Fruit fly (Drosophila melanogaster) whole organism, prepupa: ENCODE measurements around the gene CG3168.

Experiments used
- Blimp-1 ChIP-seq: fragments of 200-800 bp; sonication (Bioruptor generic); optimal IDR thresholded peaks from 3 replicates; lab custom pipeline; 2017; ENCODE audit warnings: missing biosample characterization, missing genetic modification characterization, mild to moderate bottlenecking, moderate library complexity, missing genetic modification reagents
- CG10631 ChIP-seq: fragments of 200-800 bp; sonication (Bioruptor generic); optimal IDR thresholded peaks from 2 replicates; lab custom pipeline; 2016; ENCODE audit warnings: missing biosample characterization, missing genetic modification characterization
- CG10669 ChIP-seq: fragments of 200-800 bp; sonication (Bioruptor generic); optimal IDR thresholded peaks from 3 replicates; lab custom pipeline; 2018; ENCODE audit warnings: missing biosample characterization, mild to moderate bottlenecking, missing genetic modification characterization, moderate library complexity
- CG11294 ChIP-seq: fragments of 200-800 bp; sonication (Bioruptor generic); IDR thresholded peaks from 2 replicates; pipeline ENCODE4 v1.3.6; 2022; ENCODE audit warnings: missing biosample characterization, missing genetic modification characterization
- CG11762 ChIP-seq: fragments of 200-800 bp; sonication (Bioruptor generic); optimal IDR thresholded peaks from 3 replicates; lab custom pipeline; 2016; ENCODE audit warnings: missing biosample characterization, missing genetic modification characterization; ENCODE audit not compliant: insufficient read depth
- CG11902 ChIP-seq: fragments of 200-800 bp; sonication (Bioruptor generic); optimal IDR thresholded peaks from 3 replicates; lab custom pipeline; 2016; ENCODE audit warnings: missing biosample characterization, missing genetic modification characterization
- CG15336 ChIP-seq: fragments of 200-800 bp; sonication (Bioruptor generic); IDR thresholded peaks from 2 replicates; pipeline ENCODE4 v1.3.6; 2022; ENCODE audit warnings: missing biosample characterization, missing genetic modification characterization
- CG1621 ChIP-seq: fragments of 200-800 bp; sonication (Bioruptor generic); optimal IDR thresholded peaks from 3 replicates; lab custom pipeline; 2018; ENCODE audit warnings: missing biosample characterization, mild to moderate bottlenecking, missing genetic modification characterization
- CG16779 ChIP-seq: fragments of 200-800 bp; sonication (Bioruptor generic); optimal IDR thresholded peaks from 3 replicates; lab custom pipeline; 2017; ENCODE audit warnings: missing biosample characterization, mild to moderate bottlenecking, missing genetic modification characterization
- CG3032 ChIP-seq: fragments of 200-800 bp; optimal IDR thresholded peaks from 2 replicates; lab custom pipeline; 2019; ENCODE audit warnings: missing biosample characterization, mild to moderate bottlenecking, missing genetic modification characterization, moderate library complexity
- CG31627 ChIP-seq: fragments of 200-800 bp; sonication (Bioruptor generic); optimal IDR thresholded peaks from 3 replicates; lab custom pipeline; 2016; ENCODE audit warnings: missing biosample characterization, missing genetic modification characterization
- CG32006 ChIP-seq: fragments of 200-800 bp; sonication (Bioruptor generic); optimal IDR thresholded peaks from 3 replicates; lab custom pipeline; 2017; ENCODE audit warnings: missing biosample characterization, mild to moderate bottlenecking, missing genetic modification characterization
- CG34406 ChIP-seq: fragments of 200-800 bp; sonication (Bioruptor generic); optimal IDR thresholded peaks from 3 replicates; lab custom pipeline; 2016; ENCODE audit warnings: missing biosample characterization, missing genetic modification characterization
- CG3919 ChIP-seq: fragments of 200-800 bp; sonication (Bioruptor generic); optimal IDR thresholded peaks from 3 replicates; lab custom pipeline; 2016; ENCODE audit warnings: missing biosample characterization, missing genetic modification characterization
- CG6163 ChIP-seq: fragments of 200-800 bp; sonication (Bioruptor generic); IDR thresholded peaks from 3 replicates; pipeline ENCODE4 v1.3.6; 2022; ENCODE audit warnings: missing biosample characterization, missing genetic modification characterization
- CG6276 ChIP-seq: fragments of 200-800 bp; sonication (Bioruptor generic); optimal IDR thresholded peaks from 2 replicates; lab custom pipeline; 2017; ENCODE audit warnings: missing biosample characterization, mild to moderate bottlenecking, missing genetic modification characterization
- CG6792 ChIP-seq: fragments of 200-800 bp; sonication (Bioruptor generic); optimal IDR thresholded peaks from 3 replicates; lab custom pipeline; 2016; ENCODE audit warnings: missing biosample characterization, missing genetic modification characterization
- CG6808 ChIP-seq: fragments of 200-800 bp; sonication (Bioruptor generic); optimal IDR thresholded peaks from 3 replicates; lab custom pipeline; 2017; ENCODE audit warnings: missing biosample characterization, missing genetic modification characterization, mild to moderate bottlenecking, moderate library complexity, missing genetic modification reagents
- CG6854 ChIP-seq: fragments of 200-800 bp; sonication (Bioruptor generic); optimal IDR thresholded peaks from 2 replicates; lab custom pipeline; 2017; ENCODE audit warnings: missing biosample characterization, mild to moderate bottlenecking, missing genetic modification characterization
- CG7368 ChIP-seq: fragments of 200-800 bp; sonication (Bioruptor generic); optimal IDR thresholded peaks from 3 replicates; lab custom pipeline; 2016; ENCODE audit warnings: missing biosample characterization, missing genetic modification characterization
- CG8119 ChIP-seq: fragments of 200-800 bp; sonication (Bioruptor generic); IDR thresholded peaks from 3 replicates; pipeline ENCODE4 v1.3.6; 2022; ENCODE audit warnings: missing biosample characterization, missing genetic modification characterization
- CG8319 ChIP-seq: fragments of 200-800 bp; sonication (Bioruptor generic); optimal IDR thresholded peaks from 3 replicates; lab custom pipeline; 2016; ENCODE audit warnings: missing biosample characterization, missing genetic modification characterization
- CG8632 ChIP-seq: fragments of 200-800 bp; sonication (Bioruptor generic); optimal IDR thresholded peaks from 3 replicates; lab custom pipeline; 2016; ENCODE audit warnings: missing biosample characterization, missing genetic modification characterization
- Eip75B ChIP-seq: fragments of 200-800 bp; sonication (Bioruptor generic); optimal IDR thresholded peaks from 3 replicates; lab custom pipeline; 2016; ENCODE audit warnings: missing biosample characterization, missing genetic modification characterization
- Eip78C ChIP-seq: fragments of 200-800 bp; sonication (Bioruptor generic); peaks from one replicate; lab custom pipeline; 2016; ENCODE audit warnings: missing biosample characterization, missing genetic modification characterization
- Ets21C ChIP-seq: fragments of 200-800 bp; sonication (Bioruptor generic); optimal IDR thresholded peaks from 3 replicates; lab custom pipeline; 2016; ENCODE audit warnings: missing biosample characterization, missing genetic modification characterization
- Gug ChIP-seq: fragments of 200-800 bp; sonication (Bioruptor generic); IDR thresholded peaks from 2 replicates; pipeline ENCODE4 v1.3.6; 2022; ENCODE audit warnings: missing biosample characterization, missing genetic modification characterization
- Hr38 ChIP-seq: sonication (Bioruptor generic); optimal IDR thresholded peaks from 2 replicates; lab custom pipeline; 2016; ENCODE audit warnings: missing biosample characterization, missing genetic modification characterization
- Hr39 ChIP-seq: fragments of 200-800 bp; sonication (Bioruptor generic); optimal IDR thresholded peaks from 2 replicates; lab custom pipeline; 2016; ENCODE audit warnings: missing biosample characterization, missing genetic modification characterization
- Hr4 ChIP-seq: fragments of 200-800 bp; sonication (Bioruptor generic); optimal IDR thresholded peaks from 3 replicates; lab custom pipeline; 2016; ENCODE audit warnings: missing biosample characterization, missing genetic modification characterization
- Met ChIP-seq: fragments of 200-800 bp; sonication (Bioruptor generic); optimal IDR thresholded peaks from 3 replicates; lab custom pipeline; 2016; ENCODE audit warnings: missing biosample characterization, missing genetic modification characterization
- OdsH ChIP-seq: fragments of 200-800 bp; sonication (Bioruptor generic); optimal IDR thresholded peaks from 3 replicates; lab custom pipeline; 2016; ENCODE audit warnings: missing biosample characterization, missing genetic modification characterization
- Smox ChIP-seq: fragments of 200-800 bp; sonication (Bioruptor generic); optimal IDR thresholded peaks from 3 replicates; lab custom pipeline; 2016; ENCODE audit warnings: missing biosample characterization, missing genetic modification characterization
- Sox14 ChIP-seq: fragments of 200-800 bp; sonication (Bioruptor generic); optimal IDR thresholded peaks from 3 replicates; lab custom pipeline; 2016; ENCODE audit warnings: missing biosample characterization, missing genetic modification characterization
- Sox15 ChIP-seq: fragments of 200-800 bp; sonication (Bioruptor generic); optimal IDR thresholded peaks from 3 replicates; lab custom pipeline; 2016; ENCODE audit warnings: missing biosample characterization, missing genetic modification characterization
- achi ChIP-seq: fragments of 200-800 bp; sonication (Bioruptor generic); optimal IDR thresholded peaks from 3 replicates; lab custom pipeline; 2016; ENCODE audit warnings: missing biosample characterization, missing genetic modification characterization
- acj6 ChIP-seq: fragments of 200-800 bp; sonication (Bioruptor generic); optimal IDR thresholded peaks from 3 replicates; lab custom pipeline; 2016; ENCODE audit warnings: missing biosample characterization, missing genetic modification characterization
- cyc ChIP-seq: fragments of 200-800 bp; sonication (Bioruptor generic); optimal IDR thresholded peaks from 3 replicates; lab custom pipeline; 2016; ENCODE audit warnings: missing biosample characterization, missing genetic modification characterization
- dsx ChIP-seq: fragments of 200-800 bp; optimal IDR thresholded peaks from 3 replicates; lab custom pipeline; 2019; ENCODE audit warnings: missing biosample characterization, mild to moderate bottlenecking, missing genetic modification characterization, moderate library complexity; ENCODE audit not compliant: poor library complexity, severe bottlenecking
- eg ChIP-seq: fragments of 200-800 bp; sonication (Bioruptor generic); IDR thresholded peaks from 3 replicates; pipeline ENCODE4 v1.3.6; 2022; ENCODE audit warnings: missing biosample characterization, missing genetic modification characterization
- fkh ChIP-seq: fragments of 200-800 bp; sonication (Bioruptor generic); optimal IDR thresholded peaks from 3 replicates; lab custom pipeline; 2017; ENCODE audit warnings: missing biosample characterization, mild to moderate bottlenecking, missing genetic modification characterization, moderate library complexity
- lz ChIP-seq: fragments of 200-800 bp; sonication (Bioruptor generic); optimal IDR thresholded peaks from 3 replicates; lab custom pipeline; 2016; ENCODE audit warnings: missing biosample characterization, missing genetic modification characterization
- net ChIP-seq: fragments of 200-800 bp; sonication (Bioruptor generic); optimal IDR thresholded peaks from 3 replicates; lab custom pipeline; 2016; ENCODE audit warnings: missing biosample characterization, missing genetic modification characterization
- pdm3 ChIP-seq: fragments of 200-800 bp; sonication (Bioruptor generic); optimal IDR thresholded peaks from 3 replicates; lab custom pipeline; 2016; ENCODE audit warnings: missing biosample characterization, missing genetic modification characterization
- spab ChIP-seq: fragments of 200-800 bp; sonication (Bioruptor generic); optimal IDR thresholded peaks from 2 replicates; lab custom pipeline; 2017; ENCODE audit warnings: missing biosample characterization, mild to moderate bottlenecking, missing genetic modification characterization, missing genetic modification reagents
- ss ChIP-seq, 2 experiments: fragments of 200-800 bp; sonication (Bioruptor generic); optimal IDR thresholded peaks; 2 replicates in 1 of 2; 3 replicates in 1 of 2; lab custom pipeline; 2017 to 2018; ENCODE audit warnings: mild to moderate bottlenecking in 2 of 2, missing biosample characterization in 2 of 2, missing genetic modification characterization in 2 of 2, moderate library complexity in 1 of 2
- svp ChIP-seq: fragments of 200-800 bp; sonication (Bioruptor generic); peaks from one replicate; lab custom pipeline; 2016; ENCODE audit warnings: missing biosample characterization, missing genetic modification characterization
- topi ChIP-seq: fragments of 200-800 bp; sonication (Bioruptor generic); optimal IDR thresholded peaks from 3 replicates; lab custom pipeline; 2016; ENCODE audit warnings: missing biosample characterization, missing genetic modification characterization
- vri ChIP-seq: fragments of 200-800 bp; sonication (Bioruptor generic); optimal IDR thresholded peaks from 3 replicates; lab custom pipeline; 2016; ENCODE audit warnings: missing biosample characterization, mild to moderate bottlenecking, missing genetic modification characterization

The CG3168 gene

DNA sequence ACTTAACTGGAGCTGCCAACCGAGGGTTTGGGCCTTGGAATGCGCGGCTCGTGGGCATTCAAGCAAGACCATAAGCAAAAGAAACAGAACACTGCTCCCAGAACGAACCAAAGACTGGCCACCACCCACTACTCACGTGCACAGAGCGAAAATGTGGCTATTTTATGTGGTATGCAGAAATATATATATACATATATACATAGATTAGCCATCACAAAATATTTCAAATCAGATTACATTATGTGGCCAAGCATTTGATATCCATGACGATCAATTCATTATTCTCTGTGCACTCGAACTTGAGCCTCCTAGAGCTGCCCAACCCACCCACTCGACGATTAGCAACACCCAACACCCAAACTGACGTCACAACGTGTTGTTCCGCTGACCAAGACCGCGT, 5.8 kb upstream of the CG3168 start (continued):
- TF ChIP-seq vri (GFP tag; lab: Kevin White, UChicago), result no peak
- TF ChIP-seq CG6854, result no peak
- TF ChIP-seq lz (GFP tag; lab: Kevin White, UChicago), result peak; percentile 31
- peak; percentile 71 for TF ChIP-seq eg (GFP tag; lab: Robert Waterston, UW)
- TF ChIP-seq Hr38, result no peak
- TF ChIP-seq Met (GFP tag; lab: Kevin White, UChicago), result peak; percentile 58
- TF ChIP-seq achi (GFP tag; lab: Kevin White, UChicago), result peak; percentile 48
- TF ChIP-seq CG6792 (GFP tag; lab: Kevin White, UChicago), result peak; percentile 22
- TF ChIP-seq CG6808 (GFP tag; lab: Kevin White, UChicago), result peak; percentile 50
- peak; percentile 31 for TF ChIP-seq spab (GFP tag; lab: Kevin White, UChicago)
- TF ChIP-seq CG31627 (GFP tag; lab: Kevin White, UChicago), result peak; percentile 7
- peak; percentile 65 for TF ChIP-seq Eip78C (GFP tag; lab: Kevin White, UChicago)
- TF ChIP-seq, all 60 proteins: peak for 40

DNA sequence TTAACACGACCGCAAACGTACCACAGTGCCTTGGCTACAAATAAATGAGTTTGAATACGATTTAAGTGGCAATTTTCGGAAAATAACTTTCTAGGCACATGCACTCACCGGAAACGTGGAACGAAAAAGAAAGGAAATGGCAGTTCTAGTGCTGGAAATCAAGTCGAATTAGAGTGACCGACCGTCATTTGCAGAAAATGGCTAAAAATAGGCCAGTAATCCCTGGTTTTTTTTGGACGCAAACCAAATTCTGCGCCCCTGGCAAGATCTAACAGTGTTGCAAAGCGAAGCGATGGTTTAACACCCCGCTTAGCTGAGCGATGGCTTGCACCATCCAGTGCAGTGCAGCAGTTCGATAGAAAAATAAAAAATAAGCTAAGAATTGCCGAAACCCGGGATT, 4.3 kb upstream of the CG3168 start, which contains the start of gene RpL17:
TSS of gene RpL17 (minus strand) at position 151 of the 400 bp plus-strand sequence.
- TF ChIP-seq CG32006 (GFP tag; lab: Kevin White, UChicago) (peak; percentile 34), CG8119 (peak; percentile 42; the same call in 1 of the 3 replicates), CG10631 (GFP tag; lab: Kevin White, UChicago) (peak; percentile 47), CG10669 (GFP tag; lab: Kevin White, UChicago) (peak; percentile 65), net (GFP tag; lab: Kevin White, UChicago) (peak; percentile 74), spab (GFP tag; lab: Kevin White, UChicago) (no peak), CG15336 (GFP tag; lab: Robert Waterston, UW) (peak; percentile 27; the same call in 1 of the 2 replicates), Sox15 (GFP tag; lab: Kevin White, UChicago) (peak; percentile 14), CG3919 (peak; percentile 70), CG11902 (GFP tag; lab: Kevin White, UChicago) (peak; percentile 17), CG6163 (GFP tag; lab: Robert Waterston, UW) (peak; percentile 89), CG6808 (GFP tag; lab: Kevin White, UChicago) (peak; percentile 58), svp (GFP tag; lab: Kevin White, UChicago) (peak; percentile 82), CG34406 (GFP tag; lab: Kevin White, UChicago) (peak; percentile 75), CG11762 (GFP tag; lab: Kevin White, UChicago) (peak; percentile 42), acj6 (GFP tag; lab: Kevin White, UChicago) (peak; percentile 65), CG6792 (GFP tag; lab: Kevin White, UChicago) (peak; percentile 63), Smox (GFP tag; lab: Kevin White, UChicago) (peak; percentile 73), Met (GFP tag; lab: Kevin White, UChicago) (peak; percentile 74), pdm3 (peak; percentile 75), Blimp-1 (peak; percentile 53), eg (GFP tag; lab: Robert Waterston, UW) (peak; percentile 84), CG11294 (GFP tag; lab: Robert Waterston, UW) (no peak; the same call in 1 of the 2 replicates), CG6276 (no peak), topi (GFP tag; lab: Kevin White, UChicago) (peak; percentile 60), Hr39 (GFP tag; lab: Kevin White, UChicago) (peak; percentile 73), ss (GFP tag; optimal IDR thresholded peaks at IDR 0.05; lab: Kevin White, UChicago) (peak; percentile 59 to 82), vri (GFP tag; lab: Kevin White, UChicago) (peak; percentile 80), CG7368 (GFP tag; lab: Kevin White, UChicago) (peak; percentile 74), CG8319 (GFP tag; lab: Kevin White, UChicago) (peak; percentile 50), CG6854 (peak; percentile 88), Hr4 (GFP tag; lab: Kevin White, UChicago) (peak; percentile 29), CG16779 (peak; percentile 82), fkh (peak; percentile 46), CG1621 (tag; lab: Kevin White, UChicago) (peak; percentile 63), Gug (GFP tag; lab: Robert Waterston, UW) (peak; percentile 63), CG3032 (peak; percentile 29), CG8632 (GFP tag; lab: Kevin White, UChicago) (peak; percentile 69), Eip75B (GFP tag; lab: Kevin White, UChicago) (peak; percentile 76), OdsH (GFP tag; lab: Kevin White, UChicago) (peak; percentile 69), Sox14 (GFP tag; lab: Kevin White, UChicago) (peak; percentile 38), lz (GFP tag; lab: Kevin White, UChicago) (peak; percentile 77), cyc (GFP tag; lab: Kevin White, UChicago) (peak; percentile 73), Ets21C (GFP tag; lab: Kevin White, UChicago) (peak; percentile 46), dsx (GFP tag; lab: Kevin White, UChicago) (peak; percentile 23)
